Fruit fly (Drosophila melanogaster): ENCODE data around the gene chinmo.

chinmo gene

DNA sequence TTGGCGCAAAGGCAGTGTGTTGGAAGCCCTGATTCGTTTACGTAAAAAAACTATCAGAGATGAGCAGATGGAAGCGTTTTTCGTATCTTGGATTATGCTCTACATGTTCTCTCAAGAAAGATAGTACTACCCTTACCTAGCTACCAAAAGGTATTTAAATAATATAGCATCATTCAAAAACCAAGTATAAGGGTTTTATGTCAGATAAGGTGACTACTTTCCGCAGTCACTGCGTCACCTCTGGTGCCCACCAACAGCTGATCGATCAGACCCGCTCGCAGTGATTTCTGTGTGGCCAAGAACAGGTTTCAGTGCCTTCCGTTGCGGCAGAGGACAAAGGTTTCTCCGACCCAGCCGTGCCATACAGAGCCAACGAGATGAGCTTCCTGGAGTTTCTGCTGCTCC, 78.6 kb downstream of the chinmo start, which contains the start of the genes Eno and CG31937 (continued):
- TF ChIP-seq luna (GFP tag; optimal IDR thresholded peaks at IDR 0.05) (no peak), CG9215 (GFP tag; IDR thresholded peaks at IDR 0.05) (peak; percentile 63; the same call in 1 of the 2 replicates), CG32532 (GFP tag; IDR thresholded peaks at IDR 0.05) (peak; percentile 80), CG1233 (GFP tag; optimal IDR thresholded peaks at IDR 0.05) (no peak), Ssrp (tag; optimal IDR thresholded peaks at IDR 0.05) (no peak), E2f1 (GFP tag; IDR thresholded peaks at IDR 0.05) (peak; percentile 46; the same call in 1 of the 2 replicates), CG3281 (GFP tag; optimal IDR thresholded peaks at IDR 0.05) (peak; percentile 62), Xbp1 (GFP tag; optimal IDR thresholded peaks at IDR 0.05) (peak; percentile 45), Hr39 (optimal IDR thresholded peaks at IDR 0.05) (no peak), CG9437 (GFP tag; optimal IDR thresholded peaks at IDR 0.05) (peak; percentile 98), CG5953 (GFP tag; IDR thresholded peaks at IDR 0.05) (no peak), Mes4 (GFP tag; optimal IDR thresholded peaks at IDR 0.05) (no peak), chn (GFP tag; optimal IDR thresholded peaks at IDR 0.05) (peak; percentile 4), scrt (GFP tag; optimal IDR thresholded peaks at IDR 0.05) (no peak), lmd (GFP tag; IDR thresholded peaks at IDR 0.05) (peak; percentile 60), CG6854 (GFP tag; optimal IDR thresholded peaks at IDR 0.05) (no peak), pnt (GFP tag; optimal IDR thresholded peaks at IDR 0.05) (no peak), CG17568 (GFP tag; optimal IDR thresholded peaks at IDR 0.05) (no peak), ftz-f1 (GFP tag; optimal IDR thresholded peaks at IDR 0.05) (peak; percentile 15), pzg (GFP tag; optimal IDR thresholded peaks at IDR 0.05) (peak; percentile 50), eve (GFP tag; optimal IDR thresholded peaks at IDR 0.05) (no peak), chinmo (GFP tag; IDR thresholded peaks at IDR 0.05; ENCODE audit: partially characterized antibody) (no peak), CG12071 (GFP tag; optimal IDR thresholded peaks at IDR 0.05) (no peak), gsb (GFP tag; IDR thresholded peaks at IDR 0.05) (no peak), CG13624 (GFP tag; optimal IDR thresholded peaks at IDR 0.05) (peak; percentile 56), B-H1 (GFP tag; IDR thresholded peaks at IDR 0.05) (peak; percentile 17; the same call in 2 of the 3 replicates), mam (GFP tag; optimal IDR thresholded peaks at IDR 0.05) (peak; percentile 59), CG8290 (GFP tag; optimal IDR thresholded peaks at IDR 0.05) (no peak), CG8290 (tag; optimal IDR thresholded peaks at IDR 0.05) (peak in 1 of 2 experiments; percentile 59), dpn (GFP tag; optimal IDR thresholded peaks at IDR 0.05) (peak; percentile 12 to 39), maf-S (GFP tag; optimal IDR thresholded peaks at IDR 0.05) (peak; percentile 5), Ets65A (GFP tag) (no peak), slbo (GFP tag; IDR thresholded peaks at IDR 0.05) (peak; percentile 76), salm (tag; optimal IDR thresholded peaks at IDR 0.05) (no peak), Hmr (GFP tag; optimal IDR thresholded peaks at IDR 0.05) (peak; percentile 65), unpg (GFP tag; optimal IDR thresholded peaks at IDR 0.05) (peak; percentile 4), ap (GFP tag; IDR thresholded peaks at IDR 0.05) (no peak), CG4424 (GFP tag; optimal IDR thresholded peaks at IDR 0.05) (peak; percentile 44), klu (GFP tag; IDR thresholded peaks at IDR 0.05) (peak; percentile 26; the same call in 1 of the 2 replicates), ac (GFP tag; optimal IDR thresholded peaks at IDR 0.05) (no peak), pita (GFP tag; optimal IDR thresholded peaks at IDR 0.05) (no peak), sna (GFP tag; IDR thresholded peaks at IDR 0.05; ENCODE audit: partially characterized antibody) (no peak), CG17829 (tag; optimal IDR thresholded peaks at IDR 0.05) (peak; percentile 4), Hmx (GFP tag; optimal IDR thresholded peaks at IDR 0.05) (no peak), vnd (GFP tag; IDR thresholded peaks at IDR 0.05; ENCODE audit: partially characterized antibody) (no peak), CG11504 (tag; optimal IDR thresholded peaks at IDR 0.05) (peak; percentile 48), CG4730 (GFP tag; IDR thresholded peaks at IDR 0.05) (0 out of 2 replicates have a peak, but pooled peaks have one; percentile 29), Blimp-1 (GFP tag; optimal IDR thresholded peaks at IDR 0.05) (no peak), eyg (GFP tag; optimal IDR thresholded peaks at IDR 0.05) (peak; percentile 11), CG9727 (GFP tag; optimal IDR thresholded peaks at IDR 0.05) (peak; percentile 14), sens (GFP tag) (peak; percentile 93), CG3407 (GFP tag; optimal IDR thresholded peaks at IDR 0.05) (peak; percentile 23)
